Worm (Caenorhabditis elegans) whole organism, late embryonic: ENCODE results near the gene Y75B8A.33.

ENCODE experiments used
- ceh-2 ChIP-seq: sonication (generic microtip); optimal IDR thresholded peaks from 2 replicates; lab custom pipeline; 2016; ENCODE audit warnings: missing genotype, missing genetic modification characterization, missing compliant biosample characterization
- ceh-30 ChIP-seq: fragments of 150-350 bp; optimal IDR thresholded peaks from 2 replicates; lab custom pipeline; 2014; ENCODE audit warnings: missing biosample characterization, missing genetic modification characterization
- ceh-31 ChIP-seq: sonication (generic microtip); optimal IDR thresholded peaks from 2 replicates; lab custom pipeline; 2016; ENCODE audit warnings: missing genetic modification characterization, missing compliant biosample characterization
- elt-2 ChIP-seq: sonication (generic microtip); optimal IDR thresholded peaks from 2 replicates; lab custom pipeline; 2016; ENCODE audit warnings: missing genetic modification reagents, missing genetic modification characterization, missing compliant biosample characterization
- fkh-10 ChIP-seq: fragments of 150-350 bp; optimal IDR thresholded peaks from 2 replicates; lab custom pipeline; 2014; ENCODE audit warnings: missing biosample characterization, missing genetic modification reagents, missing genetic modification characterization
- hlh-13 ChIP-seq: fragments of 200-800 bp; sonication (Bioruptor generic); optimal IDR thresholded peaks from 2 replicates; lab custom pipeline; 2018; ENCODE audit warnings: mild to moderate bottlenecking, missing genetic modification characterization, missing compliant biosample characterization
- pha-4 ChIP-seq: fragments of 150-350 bp; optimal IDR thresholded peaks from 2 replicates; lab custom pipeline; 2018; ENCODE audit warnings: missing biosample characterization, missing genetic modification reagents, missing genetic modification characterization
- syd-9 ChIP-seq: sonication (generic microtip); optimal IDR thresholded peaks from 2 replicates; lab custom pipeline; 2016; ENCODE audit warnings: mild to moderate bottlenecking, missing genetic modification characterization, moderate library complexity, missing compliant biosample characterization

ce11 chrIII:12366989-12367557, at the start of gene Y75B8A.33:
- no peak for TF ChIP-seq ceh-31
- TF ChIP-seq hlh-13 (GFP tag; lab: Kevin White, UChicago) = no peak
- TF ChIP-seq syd-9 (tag; lab: Kevin White, UChicago) = no peak
- TF ChIP-seq ceh-30 (tag; lab: Kevin White, UChicago) = no peak
- no peak for TF ChIP-seq ceh-2
- no peak for TF ChIP-seq pha-4
- no peak for TF ChIP-seq fkh-10 (GFP tag; lab: Kevin White, UChicago)
- no peak for TF ChIP-seq elt-2 (tag; lab: Kevin White, UChicago)
